Fruit fly (Drosophila melanogaster): ENCODE results near the gene Atac2.
A peak's percentile ranks its signal among the peaks of the same experiment; 100 is the strongest.

The Atac2 gene

dm6 chr2L:18563020-18563546 lies 49.0 kb downstream of the Atac2 start:
- TF ChIP-seq CG7101 (tag; optimal IDR thresholded peaks at IDR 0.05) (peak; percentile 45), tj (GFP tag; optimal IDR thresholded peaks at IDR 0.05) (peak; percentile 43), CG5204 (GFP tag; optimal IDR thresholded peaks at IDR 0.05) (no peak), CG7045 (GFP tag; optimal IDR thresholded peaks at IDR 0.05) (peak; percentile 37), CG12768 (GFP tag; optimal IDR thresholded peaks at IDR 0.05) (peak; percentile 73), Clk (GFP tag; optimal IDR thresholded peaks at IDR 0.05) (no peak), Hr96 (GFP tag; optimal IDR thresholded peaks at IDR 0.05) (no peak), pad (GFP tag; optimal IDR thresholded peaks at IDR 0.05) (no peak), CG33017 (tag; optimal IDR thresholded peaks at IDR 0.05) (peak; percentile 58), cnc (optimal IDR thresholded peaks at IDR 0.05) (no peak), Mnt (GFP tag; optimal IDR thresholded peaks at IDR 0.05) (peak; percentile 41), bab1 (GFP tag; optimal IDR thresholded peaks at IDR 0.05) (peak; percentile 58), toe (GFP tag; optimal IDR thresholded peaks at IDR 0.05) (no peak), ovo (GFP tag; optimal IDR thresholded peaks at IDR 0.05) (peak; percentile 51), kay (GFP tag; ENCODE audit: borderline replicate concordance) (peak; percentile 97), Crg-1 (GFP tag; optimal IDR thresholded peaks at IDR 0.05) (peak; percentile 41), CG1620 (GFP tag; optimal IDR thresholded peaks at IDR 0.05) (no peak), cic (GFP tag; optimal IDR thresholded peaks at IDR 0.05) (peak; percentile 84), CG14711 (tag; optimal IDR thresholded peaks at IDR 0.05) (no peak), CG11617 (GFP tag; optimal IDR thresholded peaks at IDR 0.05) (peak; percentile 33)

- TF ChIP-seq kay (GFP tag; ENCODE audit: borderline replicate concordance) (peak; percentile 33), Mnt (GFP tag; optimal IDR thresholded peaks at IDR 0.05) (no peak), Crg-1 (GFP tag; optimal IDR thresholded peaks at IDR 0.05) (no peak), CG7045 (GFP tag; optimal IDR thresholded peaks at IDR 0.05) (no peak)
Observed at dm6 chr2L:18562573-18562972, 49.5 kb downstream of the Atac2 start.

dm6 chr2L:18561522-18562119 lies 50.4 kb downstream of the Atac2 start:
- no peak for TF ChIP-seq CG14711 (tag; optimal IDR thresholded peaks at IDR 0.05)
- TF ChIP-seq pad (GFP tag; optimal IDR thresholded peaks at IDR 0.05), result peak; percentile 86
- no peak for TF ChIP-seq cic (GFP tag; optimal IDR thresholded peaks at IDR 0.05)
- no peak for TF ChIP-seq toe (GFP tag; optimal IDR thresholded peaks at IDR 0.05)
- peak; percentile 41 for TF ChIP-seq Mnt (GFP tag; optimal IDR thresholded peaks at IDR 0.05)
- no peak for TF ChIP-seq Hr96 (GFP tag; optimal IDR thresholded peaks at IDR 0.05)
- no peak for TF ChIP-seq CG11617 (GFP tag; optimal IDR thresholded peaks at IDR 0.05)
- TF ChIP-seq CG33017 (tag; optimal IDR thresholded peaks at IDR 0.05), result no peak
- TF ChIP-seq CG12768 (GFP tag; optimal IDR thresholded peaks at IDR 0.05), result peak; percentile 36
- TF ChIP-seq Clk (GFP tag; optimal IDR thresholded peaks at IDR 0.05), result no peak
- no peak for TF ChIP-seq ovo (GFP tag; optimal IDR thresholded peaks at IDR 0.05)
- no peak for TF ChIP-seq cnc (optimal IDR thresholded peaks at IDR 0.05)
- no peak for TF ChIP-seq bab1 (GFP tag; optimal IDR thresholded peaks at IDR 0.05)
- no peak for TF ChIP-seq CG1620 (GFP tag; optimal IDR thresholded peaks at IDR 0.05)
- no peak for TF ChIP-seq CG5204 (GFP tag; optimal IDR thresholded peaks at IDR 0.05)
- no peak for TF ChIP-seq CG7045 (GFP tag; optimal IDR thresholded peaks at IDR 0.05)
- TF ChIP-seq CG7101 (tag; optimal IDR thresholded peaks at IDR 0.05), result no peak
- no peak for TF ChIP-seq kay (GFP tag; ENCODE audit: borderline replicate concordance)
- TF ChIP-seq Crg-1 (GFP tag; optimal IDR thresholded peaks at IDR 0.05), result no peak
- TF ChIP-seq tj (GFP tag; optimal IDR thresholded peaks at IDR 0.05), result peak; percentile 8

- TF ChIP-seq cic (GFP tag; optimal IDR thresholded peaks at IDR 0.05) (peak; percentile 17), Crg-1 (GFP tag; optimal IDR thresholded peaks at IDR 0.05) (no peak), tj (GFP tag; optimal IDR thresholded peaks at IDR 0.05) (no peak), cnc (optimal IDR thresholded peaks at IDR 0.05) (no peak), kay (GFP tag; ENCODE audit: borderline replicate concordance) (peak; percentile 56)
Observed at dm6 chr2L:18561018-18561417, 51.0 kb downstream of the Atac2 start.
